Fruit fly (Drosophila melanogaster) whole organism, embryonic: Measurements from ENCODE around the gene CG18788.

ENCODE experiments used
- Awh ChIP-seq: fragments of 200-800 bp; sonication (Bioruptor generic); IDR thresholded peaks from 2 replicates; pipeline ENCODE4, ENCODE4 v1.3.6; 2022; ENCODE audit warnings: missing biosample characterization, missing genetic modification characterization
- BEAF-32 ChIP-seq: fragments of 200-800 bp; sonication (Bioruptor generic); optimal IDR thresholded peaks from 3 replicates; lab custom pipeline; 2017; ENCODE audit warnings: missing biosample characterization, missing genetic modification characterization, mild to moderate bottlenecking, moderate library complexity, missing genetic modification reagents
- BtbVII ChIP-seq: fragments of 200-800 bp; sonication (Bioruptor generic); optimal IDR thresholded peaks from 3 replicates; lab custom pipeline; 2017; ENCODE audit warnings: missing biosample characterization, mild to moderate bottlenecking, missing genetic modification characterization
- CG11560 ChIP-seq: fragments of 200-800 bp; sonication (Bioruptor generic); IDR thresholded peaks from 3 replicates; pipeline ENCODE4 v1.3.6; 2022; ENCODE audit warnings: missing biosample characterization, missing genetic modification characterization
- CG13123 ChIP-seq: fragments of 200-800 bp; sonication (Bioruptor generic); optimal IDR thresholded peaks from 2 replicates; lab custom pipeline; 2016; ENCODE audit warnings: missing biosample characterization, missing genetic modification characterization
- CG15269 ChIP-seq: fragments of 200-800 bp; sonication (Bioruptor generic); optimal IDR thresholded peaks from 2 replicates; lab custom pipeline; 2018; ENCODE audit warnings: missing biosample characterization, mild to moderate bottlenecking, missing genetic modification characterization, moderate library complexity
- CG1529 ChIP-seq: fragments of 200-800 bp; sonication (Bioruptor generic); optimal IDR thresholded peaks from 3 replicates; lab custom pipeline; 2018; ENCODE audit warnings: missing biosample characterization, missing genetic modification characterization
- CG15601 ChIP-seq: fragments of 200-800 bp; sonication (Bioruptor generic); optimal IDR thresholded peaks from 3 replicates; lab custom pipeline; 2019; ENCODE audit warnings: missing biosample characterization, mild to moderate bottlenecking, missing genetic modification characterization, moderate library complexity
- CG16779 ChIP-seq: fragments of 200-800 bp; sonication (Bioruptor generic); IDR thresholded peaks from 2 replicates; pipeline ENCODE4 v1.3.6; 2022; ENCODE audit warnings: missing biosample characterization, missing genetic modification characterization
- CG17328 ChIP-seq: fragments of 200-800 bp; sonication (Bioruptor generic); IDR thresholded peaks from 2 replicates; pipeline ENCODE4 v1.3.6; 2022; ENCODE audit warnings: missing biosample characterization, missing genetic modification characterization
- CG17359 ChIP-seq: fragments of 200-800 bp; sonication (Bioruptor generic); optimal IDR thresholded peaks from 3 replicates; lab custom pipeline; 2018; ENCODE audit warnings: missing biosample characterization, mild to moderate bottlenecking, missing genetic modification characterization, moderate library complexity
- CG1792 ChIP-seq: fragments of 200-800 bp; sonication (Bioruptor generic); optimal IDR thresholded peaks from 2 replicates; lab custom pipeline; 2016; ENCODE audit warnings: missing biosample characterization, missing genetic modification characterization
- CG18262 ChIP-seq: fragments of 200-800 bp; optimal IDR thresholded peaks from 3 replicates; lab custom pipeline; 2019; ENCODE audit warnings: missing biosample characterization, mild to moderate bottlenecking, missing genetic modification characterization, moderate library complexity
- CG3163 ChIP-seq: fragments of 200-800 bp; sonication (Bioruptor generic); optimal IDR thresholded peaks from 3 replicates; lab custom pipeline; 2016; ENCODE audit warnings: missing biosample characterization, missing genetic modification characterization
- CG34224 ChIP-seq: fragments of 200-800 bp; sonication (Bioruptor generic); IDR thresholded peaks from 3 replicates; pipeline ENCODE4 v1.3.6; 2022; ENCODE audit warnings: missing biosample characterization, missing genetic modification characterization; ENCODE audit not compliant: partially characterized antibody
- CG34376 ChIP-seq: fragments of 200-800 bp; sonication (Bioruptor generic); optimal IDR thresholded peaks from 2 replicates; lab custom pipeline; 2018; ENCODE audit warnings: missing biosample characterization, mild to moderate bottlenecking, missing genetic modification characterization
- CG9437 ChIP-seq: fragments of 200-800 bp; sonication (Bioruptor generic); optimal IDR thresholded peaks from 2 replicates; lab custom pipeline; 2018; ENCODE audit warnings: missing biosample characterization, mild to moderate bottlenecking, missing genetic modification characterization
- D ChIP-seq, 2 experiments: fragments of 200-800 bp in 1 of 2; fragments of >200 bp in 1 of 2; sonication (Bioruptor generic) in 1 of 2; optimal IDR thresholded peaks; 2 replicates in 1 of 2; 3 replicates in 1 of 2; lab custom pipeline; 2017; ENCODE audit warnings: mild to moderate bottlenecking in 1 of 2, missing biosample characterization in 1 of 2, missing genetic modification characterization in 1 of 2, missing genetic modification reagents in 1 of 2
- Dad ChIP-seq: fragments of 200-800 bp; sonication (Bioruptor generic); optimal IDR thresholded peaks from 3 replicates; lab custom pipeline; 2016; ENCODE audit warnings: missing biosample characterization, missing genetic modification characterization
- Dll ChIP-seq: fragments of 200-800 bp; sonication (Bioruptor generic); IDR thresholded peaks from 4 replicates; pipeline ENCODE4 v1.3.6; 2022; ENCODE audit warnings: missing biosample characterization, missing genetic modification characterization; ENCODE audit not compliant: partially characterized antibody
- Doc3 ChIP-seq: fragments of 200-800 bp; sonication (Bioruptor generic); IDR thresholded peaks from 3 replicates; pipeline ENCODE4 v1.3.6; 2022; ENCODE audit warnings: missing biosample characterization, missing genetic modification characterization; ENCODE audit not compliant: partially characterized antibody
- Ets97D ChIP-seq: fragments of 200-800 bp; sonication (Bioruptor generic); optimal IDR thresholded peaks from 3 replicates; lab custom pipeline; 2016; ENCODE audit warnings: missing biosample characterization, missing genetic modification characterization
- HmgD ChIP-seq: fragments of 200-800 bp; sonication (Bioruptor generic); optimal IDR thresholded peaks from 3 replicates; lab custom pipeline; 2016; ENCODE audit warnings: missing biosample characterization, missing genetic modification characterization
- Meics ChIP-seq: fragments of 200-800 bp; sonication (Bioruptor generic); optimal IDR thresholded peaks from 2 replicates; lab custom pipeline; 2017; ENCODE audit warnings: missing biosample characterization, mild to moderate bottlenecking, missing genetic modification characterization
- Neu2 ChIP-seq: fragments of 200-800 bp; sonication (Bioruptor generic); optimal IDR thresholded peaks from 3 replicates; lab custom pipeline; 2016; ENCODE audit warnings: missing biosample characterization, missing genetic modification characterization, borderline replicate concordance
- Nf-YB ChIP-seq: fragments of 200-800 bp; sonication (Bioruptor generic); optimal IDR thresholded peaks from 3 replicates; lab custom pipeline; 2019; ENCODE audit warnings: missing biosample characterization, mild to moderate bottlenecking, missing genetic modification characterization, moderate library complexity
- Nf-YC ChIP-seq: fragments of 200-800 bp; optimal IDR thresholded peaks from 3 replicates; lab custom pipeline; 2019; ENCODE audit warnings: missing biosample characterization, mild to moderate bottlenecking, missing genetic modification characterization, moderate library complexity
- Optix ChIP-seq: fragments of 200-800 bp; sonication (Bioruptor generic); IDR thresholded peaks from 3 replicates; pipeline ENCODE4 v1.3.6; 2022; ENCODE audit warnings: missing biosample characterization, missing genetic modification characterization
- Sin3A ChIP-seq: fragments of >200 bp; optimal IDR thresholded peaks from 2 replicates; lab custom pipeline; 2018
- Spps ChIP-seq: fragments of 200-800 bp; sonication (Bioruptor generic); optimal IDR thresholded peaks from 2 replicates; lab custom pipeline; 2018; ENCODE audit warnings: missing biosample characterization, mild to moderate bottlenecking, missing genetic modification characterization
- Sry-δ ChIP-seq: fragments of 200-800 bp; sonication (Bioruptor generic); optimal IDR thresholded peaks from 2 replicates; lab custom pipeline; 2016; ENCODE audit warnings: missing biosample characterization, missing genetic modification characterization
- Stat92E ChIP-seq, 3 experiments: fragments of >200 bp in 2 of 3; fragments of 200-800 bp in 1 of 3; sonication (Bioruptor generic) in 1 of 3; optimal IDR thresholded peaks; 2 replicates each; lab custom pipeline; 2017 to 2019; ENCODE audit warnings: missing biosample characterization in 3 of 3, missing genetic modification characterization in 3 of 3, mild to moderate bottlenecking in 1 of 3, moderate library complexity in 1 of 3
- ase ChIP-seq: fragments of 200-800 bp; sonication (Bioruptor generic); IDR thresholded peaks from 3 replicates; pipeline ENCODE4 v1.3.6; 2022; ENCODE audit warnings: missing biosample characterization, missing genetic modification characterization
- ash1 ChIP-seq: fragments of 200-800 bp; sonication (Bioruptor generic); optimal IDR thresholded peaks from 2 replicates; lab custom pipeline; 2018; ENCODE audit warnings: missing biosample characterization, mild to moderate bottlenecking, missing genetic modification characterization
- disco-r ChIP-seq: fragments of 200-800 bp; sonication (Bioruptor generic); optimal IDR thresholded peaks from 2 replicates; lab custom pipeline; 2016; ENCODE audit warnings: missing biosample characterization, missing genetic modification characterization
- exex ChIP-seq: fragments of 200-800 bp; sonication (Bioruptor generic); optimal IDR thresholded peaks from 4 replicates; lab custom pipeline; 2018; ENCODE audit warnings: missing biosample characterization, mild to moderate bottlenecking, missing genetic modification characterization, moderate library complexity
- gem ChIP-seq: fragments of 200-800 bp; sonication (Bioruptor generic); optimal IDR thresholded peaks from 2 replicates; lab custom pipeline; 2019; ENCODE audit warnings: missing biosample characterization, mild to moderate bottlenecking, missing genetic modification characterization, moderate library complexity
- hkb ChIP-seq, 2 experiments: fragments of 200-800 bp in 1 of 2; fragments of >200 bp in 1 of 2; sonication (Bioruptor generic) in 1 of 2; IDR thresholded peaks in 1 of 2; optimal IDR thresholded peaks in 1 of 2; 2 replicates each; pipeline versions ENCODE4 v1.3.6 to Lab custom; 2017 to 2022; ENCODE audit warnings: missing biosample characterization in 1 of 2, missing genetic modification characterization in 1 of 2
- inv ChIP-seq: fragments of 200-800 bp; sonication (Bioruptor generic); IDR thresholded peaks from 2 replicates; pipeline ENCODE4 v1.3.6; 2022; ENCODE audit warnings: missing biosample characterization, missing genetic modification characterization; ENCODE audit not compliant: partially characterized antibody
- lbe ChIP-seq: fragments of 200-800 bp; sonication (Bioruptor generic); optimal IDR thresholded peaks from 2 replicates; lab custom pipeline; 2016; ENCODE audit warnings: missing biosample characterization, mild to moderate bottlenecking, missing genetic modification characterization
- lov ChIP-seq, 2 experiments: fragments of 200-800 bp in 1 of 2; fragments of >200 bp in 1 of 2; sonication (Bioruptor generic) in 1 of 2; IDR thresholded peaks in 1 of 2; optimal IDR thresholded peaks in 1 of 2; 2 replicates in 1 of 2; 3 replicates in 1 of 2; pipeline versions ENCODE4 v1.3.6 to Lab custom; 2017 to 2022; ENCODE audit warnings: missing biosample characterization in 1 of 2, missing genetic modification characterization in 1 of 2
- mld ChIP-seq: fragments of 200-800 bp; sonication (Bioruptor generic); IDR thresholded peaks from 3 replicates; pipeline ENCODE4 v1.3.6; 2022; ENCODE audit warnings: missing biosample characterization, missing genetic modification characterization; ENCODE audit not compliant: partially characterized antibody
- nmo ChIP-seq: fragments of 200-800 bp; sonication (Bioruptor generic); optimal IDR thresholded peaks from 2 replicates; lab custom pipeline; 2018; ENCODE audit warnings: missing biosample characterization, mild to moderate bottlenecking, missing genetic modification characterization, moderate library complexity
- phol ChIP-seq: fragments of 200-800 bp; sonication (Bioruptor generic); optimal IDR thresholded peaks from 3 replicates; lab custom pipeline; 2018; ENCODE audit warnings: missing biosample characterization, mild to moderate bottlenecking, missing genetic modification characterization, moderate library complexity
- repo ChIP-seq: fragments of 200-800 bp; sonication (Bioruptor generic); optimal IDR thresholded peaks from 2 replicates; lab custom pipeline; 2016; ENCODE audit warnings: missing biosample characterization, missing genetic modification characterization
- ro ChIP-seq: fragments of 200-800 bp; sonication (Bioruptor generic); IDR thresholded peaks from 2 replicates; pipeline ENCODE4 v1.3.6; 2022; ENCODE audit warnings: missing biosample characterization, missing genetic modification characterization
- shn ChIP-seq: fragments of 200-800 bp; sonication (Bioruptor generic); optimal IDR thresholded peaks from 3 replicates; lab custom pipeline; 2016; ENCODE audit warnings: missing biosample characterization, missing genetic modification characterization
- slp2 ChIP-seq: fragments of 200-800 bp; sonication (Bioruptor generic); optimal IDR thresholded peaks from 2 replicates; lab custom pipeline; 2016; ENCODE audit warnings: missing biosample characterization, missing genetic modification characterization
- tgo ChIP-seq: fragments of 200-800 bp; sonication (Bioruptor generic); IDR thresholded peaks from 3 replicates; pipeline ENCODE4 v1.3.6; 2022; ENCODE audit warnings: missing biosample characterization, missing genetic modification characterization
- unpg ChIP-seq: fragments of 200-800 bp; sonication (Bioruptor generic); optimal IDR thresholded peaks from 3 replicates; lab custom pipeline; 2018; ENCODE audit warnings: missing biosample characterization, mild to moderate bottlenecking, missing genetic modification characterization, moderate library complexity

The CG18788 gene

dm6 chr2L:12002051-12002450 lies 31.9 kb upstream of the CG18788 start, which contains the start of gene Hacd1 (continued):
- peak; percentile 76 for TF ChIP-seq Nf-YC (tag; lab: Kevin White, UChicago)
- TF ChIP-seq CG1529 (GFP tag; lab: Kevin White, UChicago): no peak
- no peak for TF ChIP-seq CG11560 (tag; lab: Robert Waterston, UW)
- TF ChIP-seq ash1 (GFP tag; lab: Kevin White, UChicago): no peak
- TF ChIP-seq disco-r (GFP tag; lab: Kevin White, UChicago): no peak
- no peak for TF ChIP-seq lov (optimal IDR thresholded peaks at IDR 0.05; lab: Kevin White, UChicago)
- no peak for TF ChIP-seq lov (GFP tag; IDR thresholded peaks at IDR 0.05; lab: Robert Waterston, UW)
- TF ChIP-seq ro (GFP tag; lab: Robert Waterston, UW): no peak
- no peak for TF ChIP-seq Dll
- no peak for TF ChIP-seq CG15269 (tag; lab: Kevin White, UChicago)
- no peak for TF ChIP-seq Meics (GFP tag; lab: Kevin White, UChicago)
- TF ChIP-seq Neu2 (GFP tag; lab: Kevin White, UChicago): no peak
- TF ChIP-seq hkb (optimal IDR thresholded peaks at IDR 0.05; lab: Kevin White, UChicago): no peak
- TF ChIP-seq hkb (GFP tag; IDR thresholded peaks at IDR 0.05; lab: Robert Waterston, UW): no peak
- peak; percentile 52 for TF ChIP-seq exex (tag; lab: Kevin White, UChicago)
- TF ChIP-seq CG1792 (GFP tag; lab: Kevin White, UChicago): no peak
- TF ChIP-seq Sry-δ: no peak
- no peak for TF ChIP-seq Spps
- no peak for TF ChIP-seq BtbVII
- no peak for TF ChIP-seq phol (tag; lab: Kevin White, UChicago)
- no peak for TF ChIP-seq D (optimal IDR thresholded peaks at IDR 0.05; lab: Kevin White, UChicago)
- no peak for TF ChIP-seq D (GFP tag; optimal IDR thresholded peaks at IDR 0.05; lab: Kevin White, UChicago)
- no peak for TF ChIP-seq CG3163 (GFP tag; lab: Kevin White, UChicago)
- no peak for TF ChIP-seq repo (GFP tag; lab: Kevin White, UChicago)
- TF ChIP-seq mld: no peak
- TF ChIP-seq CG16779: no peak
- no peak for TF ChIP-seq unpg (GFP tag; lab: Kevin White, UChicago)
- no peak for TF ChIP-seq ase (GFP tag; lab: Robert Waterston, UW)
- no peak for TF ChIP-seq CG18262
- no peak for TF ChIP-seq tgo (GFP tag; lab: Robert Waterston, UW)
- TF ChIP-seq Ets97D (GFP tag; lab: Kevin White, UChicago): no peak
- no peak for TF ChIP-seq shn (GFP tag; lab: Kevin White, UChicago)
- TF ChIP-seq HmgD (GFP tag; lab: Kevin White, UChicago): no peak
- TF ChIP-seq Awh (GFP tag; lab: Robert Waterston, UW): no peak
- TF ChIP-seq Optix (GFP tag; lab: Robert Waterston, UW): no peak
- TF ChIP-seq CG17359: no peak
- no peak for TF ChIP-seq nmo (GFP tag; lab: Kevin White, UChicago)
- no peak for TF ChIP-seq CG34224 (GFP tag; lab: Robert Waterston, UW)
- TF ChIP-seq gem (tag; lab: Kevin White, UChicago): no peak
- TF ChIP-seq Dad: no peak
- TF ChIP-seq Doc3: no peak
- peak; percentile 68 for TF ChIP-seq Nf-YB (GFP tag; lab: Kevin White, UChicago)
- peak in 1 of 3 experiments; percentile 4 for TF ChIP-seq Stat92E (GFP tag; optimal IDR thresholded peaks at IDR 0.05; lab: Kevin White, UChicago)
- TF ChIP-seq slp2 (GFP tag; lab: Kevin White, UChicago): no peak
- no peak for TF ChIP-seq CG15601 (tag; lab: Kevin White, UChicago)
- TF ChIP-seq lbe (GFP tag; lab: Kevin White, UChicago): no peak
- peak; percentile 27 for TF ChIP-seq CG34376 (GFP tag; lab: Kevin White, UChicago)
- no peak for TF ChIP-seq CG13123 (GFP tag; lab: Kevin White, UChicago)
- no peak for TF ChIP-seq inv (GFP tag; lab: Robert Waterston, UW)
- no peak for TF ChIP-seq CG17328 (GFP tag; lab: Robert Waterston, UW)
- TF ChIP-seq CG9437 (GFP tag; lab: Kevin White, UChicago): no peak
- TF ChIP-seq Sin3A: no peak
- no peak for TF ChIP-seq BEAF-32
